Fruit fly (Drosophila melanogaster) whole organism, embryonic: ENCODE results near the gene neur.

Experiments
- Asciz ChIP-seq: fragments of 200-800 bp; sonication (Bioruptor generic); optimal IDR thresholded peaks from 2 replicates; lab custom pipeline; 2017; ENCODE audit warnings: missing biosample characterization, mild to moderate bottlenecking, missing genetic modification characterization, missing genetic modification reagents
- Atf-2 ChIP-seq: fragments of 200-800 bp; sonication (Bioruptor generic); optimal IDR thresholded peaks from 2 replicates; lab custom pipeline; 2016; ENCODE audit warnings: missing biosample characterization, missing genetic modification characterization
- B-H2 ChIP-seq: fragments of 200-800 bp; sonication (Bioruptor generic); optimal IDR thresholded peaks from 2 replicates; lab custom pipeline; 2018; ENCODE audit warnings: missing biosample characterization, mild to moderate bottlenecking, missing genetic modification characterization
- Blimp-1 ChIP-seq: fragments of 200-800 bp; sonication (Bioruptor generic); optimal IDR thresholded peaks from 3 replicates; lab custom pipeline; 2018; ENCODE audit warnings: missing biosample characterization, missing genetic modification characterization, mild to moderate bottlenecking, moderate library complexity, missing genetic modification reagents
- C15 ChIP-seq: fragments of 200-800 bp; sonication (Bioruptor generic); IDR thresholded peaks from 3 replicates; pipeline ENCODE4 v1.3.6; 2022; ENCODE audit warnings: missing biosample characterization, missing genetic modification characterization
- CG11247 ChIP-seq: fragments of 200-800 bp; sonication (Bioruptor generic); IDR thresholded peaks from 2 replicates; pipeline ENCODE4 v1.3.6; 2022; ENCODE audit warnings: missing biosample characterization, missing genetic modification characterization
- CG13624 ChIP-seq: fragments of 200-800 bp; sonication (Bioruptor generic); optimal IDR thresholded peaks from 2 replicates; lab custom pipeline; 2016; ENCODE audit warnings: missing biosample characterization, missing genetic modification characterization
- CG15479 ChIP-seq: fragments of 200-800 bp; sonication (Bioruptor generic); optimal IDR thresholded peaks from 3 replicates; lab custom pipeline; 2019; ENCODE audit warnings: missing biosample characterization, mild to moderate bottlenecking, missing genetic modification characterization, moderate library complexity
- CG1792 ChIP-seq: fragments of 200-800 bp; sonication (Bioruptor generic); optimal IDR thresholded peaks from 2 replicates; lab custom pipeline; 2016; ENCODE audit warnings: missing biosample characterization, missing genetic modification characterization
- CG18011 ChIP-seq: fragments of 200-800 bp; sonication (Bioruptor generic); optimal IDR thresholded peaks from 2 replicates; lab custom pipeline; 2017; ENCODE audit warnings: missing biosample characterization, missing genetic modification characterization, mild to moderate bottlenecking, moderate library complexity, missing genotype
- CG1832 ChIP-seq: fragments of 200-800 bp; sonication (Bioruptor generic); optimal IDR thresholded peaks from 2 replicates; lab custom pipeline; 2017; ENCODE audit warnings: missing biosample characterization, mild to moderate bottlenecking, missing genetic modification characterization, inconsistent platforms
- CG30431 ChIP-seq: fragments of 200-800 bp; sonication (Bioruptor generic); optimal IDR thresholded peaks from 2 replicates; lab custom pipeline; 2017; ENCODE audit warnings: missing biosample characterization, missing genetic modification characterization
- CG32767 ChIP-seq: fragments of 200-800 bp; sonication (Bioruptor generic); IDR thresholded peaks from 2 replicates; pipeline ENCODE4 v1.3.6; 2022; ENCODE audit warnings: missing biosample characterization, missing genetic modification characterization
- CG34422 ChIP-seq: fragments of 200-800 bp; sonication (Bioruptor generic); IDR thresholded peaks from 3 replicates; pipeline ENCODE4 v1.3.6; 2022; ENCODE audit warnings: missing biosample characterization, missing genetic modification characterization
- CG3995 ChIP-seq: fragments of 200-800 bp; sonication (Bioruptor generic); optimal IDR thresholded peaks from 3 replicates; lab custom pipeline; 2016; ENCODE audit warnings: missing biosample characterization, missing genetic modification characterization
- CG4282 ChIP-seq: fragments of 200-800 bp; sonication (Bioruptor generic); optimal IDR thresholded peaks from 2 replicates; lab custom pipeline; 2016; ENCODE audit warnings: missing biosample characterization, missing genetic modification characterization
- CG6689 ChIP-seq: fragments of 200-800 bp; sonication (Bioruptor generic); IDR thresholded peaks from 2 replicates; pipeline ENCODE4 v1.3.6; 2022; ENCODE audit warnings: missing biosample characterization, missing genetic modification characterization
- CG6854 ChIP-seq: fragments of 200-800 bp; sonication (Bioruptor generic); optimal IDR thresholded peaks from 3 replicates; lab custom pipeline; 2017; ENCODE audit warnings: missing biosample characterization, mild to moderate bottlenecking, missing genetic modification characterization
- CG7745 ChIP-seq: fragments of 200-800 bp; sonication (Bioruptor generic); optimal IDR thresholded peaks from 2 replicates; lab custom pipeline; 2018; ENCODE audit warnings: missing biosample characterization, mild to moderate bottlenecking, missing genetic modification characterization, moderate library complexity
- CG9609 ChIP-seq: fragments of 200-800 bp; sonication (Bioruptor generic); optimal IDR thresholded peaks from 3 replicates; lab custom pipeline; 2016; ENCODE audit warnings: missing biosample characterization, missing genetic modification characterization
- Dref ChIP-seq: fragments of 200-800 bp; sonication (Bioruptor generic); IDR thresholded peaks from 2 replicates; pipeline ENCODE4 v1.3.6; 2022; ENCODE audit warnings: missing biosample characterization, missing genetic modification characterization
- ERR ChIP-seq: fragments of 200-800 bp; sonication (Bioruptor generic); optimal IDR thresholded peaks from 2 replicates; lab custom pipeline; 2016; ENCODE audit warnings: missing biosample characterization, missing genetic modification characterization
- Ets65A ChIP-seq: fragments of 200-800 bp; sonication (Bioruptor generic); peaks from one replicate; lab custom pipeline; 2016; ENCODE audit warnings: missing biosample characterization, missing genetic modification characterization
- Hmr ChIP-seq: fragments of 200-800 bp; sonication (Bioruptor generic); optimal IDR thresholded peaks from 3 replicates; lab custom pipeline; 2017; ENCODE audit warnings: mild to moderate bottlenecking, missing biosample characterization, missing genetic modification reagents, missing genetic modification characterization
- Med ChIP-seq: fragments of 200-800 bp; sonication (Bioruptor generic); peaks from one replicate; lab custom pipeline; 2016; ENCODE audit warnings: missing biosample characterization, missing genetic modification characterization, mild to moderate bottlenecking, inconsistent platforms, moderate library complexity
- Pdp1 ChIP-seq, 2 experiments: fragments of 200-800 bp; sonication (Bioruptor generic); optimal IDR thresholded peaks; 3 replicates each; lab custom pipeline; 2016; ENCODE audit warnings: missing biosample characterization in 2 of 2, missing genetic modification characterization in 2 of 2, mild to moderate bottlenecking in 1 of 2, moderate library complexity in 1 of 2
- Ptx1 ChIP-seq: fragments of 200-800 bp; sonication (Bioruptor generic); IDR thresholded peaks from 2 replicates; pipeline ENCODE4 v1.3.6; 2022; ENCODE audit warnings: missing biosample characterization, missing genetic modification characterization
- Trl ChIP-seq, 3 experiments: fragments of >200 bp in 2 of 3; fragments of 200-800 bp in 1 of 3; sonication (Bioruptor generic) in 1 of 3; optimal IDR thresholded peaks; 2 replicates in 1 of 3; 3 replicates in 2 of 3; lab custom pipeline; 2016 to 2017; ENCODE audit warnings: missing biosample characterization in 1 of 3, missing genetic modification characterization in 1 of 3
- abd-A ChIP-seq: fragments of 200-800 bp; sonication (Bioruptor generic); optimal IDR thresholded peaks from 3 replicates; lab custom pipeline; 2019; ENCODE audit warnings: missing biosample characterization, mild to moderate bottlenecking, missing genetic modification characterization, moderate library complexity
- az2 ChIP-seq: fragments of 200-800 bp; sonication (Bioruptor generic); optimal IDR thresholded peaks from 3 replicates; lab custom pipeline; 2016; ENCODE audit warnings: missing biosample characterization, missing genetic modification characterization
- bbx ChIP-seq: fragments of 200-800 bp; sonication (Bioruptor generic); IDR thresholded peaks from 2 replicates; pipeline ENCODE4 v1.3.6; 2022; ENCODE audit warnings: missing biosample characterization, missing genetic modification characterization; ENCODE audit not compliant: partially characterized antibody
- bsh ChIP-seq, 2 experiments: fragments of 200-800 bp; sonication (Bioruptor generic); optimal IDR thresholded peaks; 2 replicates each; lab custom pipeline; 2017 to 2018; ENCODE audit warnings: mild to moderate bottlenecking in 2 of 2, missing biosample characterization in 2 of 2, missing genetic modification characterization in 2 of 2, moderate library complexity in 1 of 2
- cg ChIP-seq: fragments of 200-800 bp; sonication (Bioruptor generic); optimal IDR thresholded peaks from 3 replicates; lab custom pipeline; 2019; ENCODE audit warnings: missing biosample characterization, mild to moderate bottlenecking, missing genetic modification characterization, moderate library complexity
- emc ChIP-seq: fragments of 200-800 bp; sonication (Bioruptor generic); optimal IDR thresholded peaks from 2 replicates; lab custom pipeline; 2016; ENCODE audit warnings: missing biosample characterization, missing genetic modification characterization
- ewg ChIP-seq: fragments of 200-800 bp; sonication (Bioruptor generic); optimal IDR thresholded peaks from 3 replicates; lab custom pipeline; 2017; ENCODE audit warnings: mild to moderate bottlenecking, missing biosample characterization, missing genetic modification reagents, missing genetic modification characterization
- fd3F ChIP-seq: fragments of 200-800 bp; sonication (Bioruptor generic); optimal IDR thresholded peaks from 2 replicates; lab custom pipeline; 2018; ENCODE audit warnings: missing biosample characterization, mild to moderate bottlenecking, missing genetic modification characterization, moderate library complexity
- luna ChIP-seq: fragments of 200-800 bp; sonication (Bioruptor generic); optimal IDR thresholded peaks from 2 replicates; lab custom pipeline; 2016; ENCODE audit warnings: missing biosample characterization, missing genetic modification characterization
- maf-S ChIP-seq: fragments of 200-800 bp; sonication (Bioruptor generic); optimal IDR thresholded peaks from 2 replicates; lab custom pipeline; 2016; ENCODE audit warnings: missing biosample characterization, missing genetic modification characterization
- nom ChIP-seq: fragments of 200-800 bp; sonication (Bioruptor generic); optimal IDR thresholded peaks from 2 replicates; lab custom pipeline; 2017; ENCODE audit warnings: missing biosample characterization, missing genetic modification characterization, mild to moderate bottlenecking, moderate library complexity, missing genetic modification reagents
- oc ChIP-seq: fragments of 200-800 bp; sonication (Bioruptor generic); optimal IDR thresholded peaks from 2 replicates; lab custom pipeline; 2018; ENCODE audit warnings: missing biosample characterization, mild to moderate bottlenecking, missing genetic modification characterization, moderate library complexity
- pros ChIP-seq: fragments of 200-800 bp; sonication (Bioruptor generic); optimal IDR thresholded peaks from 3 replicates; lab custom pipeline; 2019; ENCODE audit warnings: missing biosample characterization, mild to moderate bottlenecking, missing genetic modification characterization, moderate library complexity
- scrt ChIP-seq: fragments of 200-800 bp; sonication (Bioruptor generic); optimal IDR thresholded peaks from 2 replicates; lab custom pipeline; 2018; ENCODE audit warnings: missing biosample characterization, mild to moderate bottlenecking, missing genetic modification characterization, moderate library complexity
- sens ChIP-seq: fragments of 200-800 bp; sonication (Bioruptor generic); peaks from one replicate; lab custom pipeline; 2016; ENCODE audit warnings: missing biosample characterization, missing genetic modification characterization
- sima ChIP-seq: fragments of 200-800 bp; sonication (Bioruptor generic); optimal IDR thresholded peaks from 2 replicates; lab custom pipeline; 2016; ENCODE audit warnings: missing biosample characterization, missing genetic modification characterization
- sqz ChIP-seq: fragments of 200-800 bp; sonication (Bioruptor generic); optimal IDR thresholded peaks from 3 replicates; lab custom pipeline; 2018; ENCODE audit warnings: missing biosample characterization, mild to moderate bottlenecking, missing genetic modification characterization
- trem ChIP-seq: fragments of 200-800 bp; optimal IDR thresholded peaks from 3 replicates; lab custom pipeline; 2019; ENCODE audit warnings: missing biosample characterization, mild to moderate bottlenecking, missing genetic modification characterization, moderate library complexity

The neur gene

dm6 chr3R:9057032-9057397 lies 17.7 kb upstream of the neur start (continued):
- TF ChIP-seq Trl (optimal IDR thresholded peaks at IDR 0.05; lab: Kevin White, UChicago) (peak in 1 of 2 experiments; percentile 98), Trl (GFP tag; optimal IDR thresholded peaks at IDR 0.05; lab: Kevin White, UChicago) (peak; percentile 7), CG13624 (GFP tag; lab: Kevin White, UChicago) (peak; percentile 35), Med (GFP tag; lab: Kevin White, UChicago) (peak; percentile 82), CG15479 (no peak), Ptx1 (GFP tag; lab: Robert Waterston, UW) (no peak), luna (GFP tag; lab: Kevin White, UChicago) (peak; percentile 8), maf-S (peak; percentile 21), sqz (no peak)

- TF ChIP-seq CG15479 = peak; percentile 7
- no peak for TF ChIP-seq CG34422 (GFP tag; lab: Robert Waterston, UW)
- peak in 1 of 2 experiments; percentile 33 for TF ChIP-seq Pdp1 (GFP tag; optimal IDR thresholded peaks at IDR 0.05; lab: Kevin White, UChicago)
- peak; percentile 4 for TF ChIP-seq Asciz (GFP tag; lab: Kevin White, UChicago)
- peak; percentile 72 for TF ChIP-seq sens (GFP tag; lab: Kevin White, UChicago)
- TF ChIP-seq Trl (optimal IDR thresholded peaks at IDR 0.05; lab: Kevin White, UChicago) = peak in 1 of 2 experiments; percentile 46
- no peak for TF ChIP-seq Trl (GFP tag; optimal IDR thresholded peaks at IDR 0.05; lab: Kevin White, UChicago)
- TF ChIP-seq fd3F (GFP tag; lab: Kevin White, UChicago) = peak; percentile 14
- TF ChIP-seq CG32767 = no peak
- peak; percentile 47 for TF ChIP-seq Ets65A
- peak; percentile 19 for TF ChIP-seq scrt
- TF ChIP-seq nom = peak; percentile 88
- TF ChIP-seq oc (tag; lab: Kevin White, UChicago) = no peak
- no peak for TF ChIP-seq CG4282 (GFP tag; lab: Kevin White, UChicago)
- peak; percentile 8 for TF ChIP-seq trem
- TF ChIP-seq Dref (GFP tag; lab: Robert Waterston, UW) = no peak
- TF ChIP-seq C15 (GFP tag; lab: Robert Waterston, UW) = no peak
- peak; percentile 74 for TF ChIP-seq CG1832 (GFP tag; lab: Kevin White, UChicago)
- TF ChIP-seq pros = peak; percentile 77
- no peak for TF ChIP-seq sima
- TF ChIP-seq bsh (GFP tag; optimal IDR thresholded peaks at IDR 0.05; lab: Kevin White, UChicago) = peak in 1 of 2 experiments; percentile 73
- no peak for TF ChIP-seq CG6689
- peak; percentile 7 for TF ChIP-seq CG1792 (GFP tag; lab: Kevin White, UChicago)
- peak; percentile 92 for TF ChIP-seq ewg
- peak; percentile 21 for TF ChIP-seq cg (GFP tag; lab: Kevin White, UChicago)
These were observed 17.2 kb upstream of the neur start for dm6 chr3R:9056409-9057031.

- TF ChIP-seq CG18011 (GFP tag; lab: Kevin White, UChicago) (peak; percentile 79), abd-A (peak; percentile 22), CG30431 (GFP tag; lab: Kevin White, UChicago) (peak; percentile 68), Atf-2 (GFP tag; lab: Kevin White, UChicago) (peak; percentile 66), emc (GFP tag; lab: Kevin White, UChicago) (peak; percentile 60), CG3995 (GFP tag; lab: Kevin White, UChicago) (peak; percentile 62), CG11247 (no peak), bbx (GFP tag; lab: Robert Waterston, UW) (no peak), B-H2 (peak; percentile 78), Blimp-1 (peak; percentile 94), CG6854 (peak; percentile 93), az2 (GFP tag; lab: Kevin White, UChicago) (peak; percentile 88), CG7745 (tag; lab: Kevin White, UChicago) (peak; percentile 48), Hmr (peak; percentile 96), ERR (GFP tag; lab: Kevin White, UChicago) (peak; percentile 42), CG9609 (GFP tag; lab: Kevin White, UChicago) (peak; percentile 75)
These were observed 16.1 kb upstream of the neur start for dm6 chr3R:9055119-9056105.
